Worm (Caenorhabditis elegans) whole organism, mixed stage, embryonic: ENCODE results near the gene C06B3.16.

ENCODE experiments used
- ceh-39 ChIP-seq: fragments of 150-350 bp; optimal IDR thresholded peaks from 2 replicates; lab custom pipeline; 2014; ENCODE audit warnings: missing biosample characterization, missing genetic modification characterization
- ces-1 ChIP-seq: fragments of 150-350 bp; optimal IDR thresholded peaks from 2 replicates; lab custom pipeline; 2014; ENCODE audit warnings: missing biosample characterization, missing genetic modification reagents, missing genetic modification characterization
- elt-1 ChIP-seq: sonication (generic microtip); optimal IDR thresholded peaks from 2 replicates; lab custom pipeline; 2017; ENCODE audit warnings: missing genetic modification characterization, mild to moderate bottlenecking, missing compliant biosample characterization, antibody characterized with exemption, moderate library complexity, borderline replicate concordance; ENCODE audit not compliant: insufficient read depth
- flh-1 ChIP-seq: fragments of 200-800 bp; sonication (Bioruptor generic); optimal IDR thresholded peaks from 2 replicates; lab custom pipeline; 2018; ENCODE audit warnings: mild to moderate bottlenecking, missing genetic modification characterization, moderate library complexity, missing compliant biosample characterization
- mab-5 ChIP-seq: fragments of 150-350 bp; optimal IDR thresholded peaks from 2 replicates; lab custom pipeline; 2014; ENCODE audit warnings: missing biosample characterization, missing genetic modification characterization
- mls-2 ChIP-seq: sonication (generic microtip); optimal IDR thresholded peaks from 2 replicates; lab custom pipeline; 2016; ENCODE audit warnings: mild to moderate bottlenecking, missing genetic modification characterization, moderate library complexity, missing compliant biosample characterization
- nhr-12 ChIP-seq: fragments of 150-350 bp; optimal IDR thresholded peaks from 2 replicates; lab custom pipeline; 2014; ENCODE audit warnings: missing biosample characterization, missing genetic modification characterization
- nhr-237 ChIP-seq: fragments of 150-350 bp; optimal IDR thresholded peaks from 2 replicates; lab custom pipeline; 2014; ENCODE audit warnings: missing biosample characterization, missing genetic modification characterization
- nhr-28 ChIP-seq: fragments of 150-350 bp; optimal IDR thresholded peaks from 2 replicates; lab custom pipeline; 2014; ENCODE audit warnings: missing biosample characterization, missing genetic modification characterization
- nhr-76 ChIP-seq: sonication (generic microtip); optimal IDR thresholded peaks from 2 replicates; lab custom pipeline; 2017; ENCODE audit warnings: missing biosample characterization, missing genetic modification characterization
- unc-39 ChIP-seq: fragments of 150-350 bp; optimal IDR thresholded peaks from 2 replicates; lab custom pipeline; 2014; ENCODE audit warnings: missing biosample characterization, missing genetic modification characterization

ce11 chrV:13898356-13898755 is 33.0 kb upstream of the C06B3.16 start, which contains the start of gene cyp-35C1:
- TF ChIP-seq elt-1 (tag; lab: Kevin White, UChicago) (no peak), nhr-28 (no peak), nhr-12 (no peak), ces-1 (GFP tag; lab: Kevin White, UChicago) (no peak), flh-1 (GFP tag; lab: Kevin White, UChicago) (no peak), nhr-237 (no peak), nhr-76 (tag; lab: Kevin White, UChicago) (no peak), unc-39 (tag; lab: Kevin White, UChicago) (no peak), ceh-39 (tag; lab: Kevin White, UChicago) (no peak), mls-2 (tag; lab: Kevin White, UChicago) (no peak), mab-5 (tag; lab: Kevin White, UChicago) (no peak)
